Worm (Caenorhabditis elegans): ENCODE results near the gene T04C9.1.

The T04C9.1 gene

ce11 chrIII:5964058-5964632 is 28.9 kb upstream of the T04C9.1 start:
- no peak for TF ChIP-seq unc-62 (GFP tag; optimal IDR thresholded peaks at IDR 0.05)

ce11 chrIII:5965368-5965767 is 27.6 kb upstream of the T04C9.1 start:
- no peak for TF ChIP-seq unc-62 (GFP tag; optimal IDR thresholded peaks at IDR 0.05)

ce11 chrIII:5965839-5966463 is 27.1 kb upstream of the T04C9.1 start, which contains the start of gene dct-6:
Gene dct-6 (plus strand): TSS chrIII:5966413.
- no peak for TF ChIP-seq unc-62 (GFP tag; optimal IDR thresholded peaks at IDR 0.05)

ce11 chrIII:5967640-5968039 is 25.4 kb upstream of the T04C9.1 start:
- no peak for TF ChIP-seq unc-62 (GFP tag; optimal IDR thresholded peaks at IDR 0.05)

- TF ChIP-seq unc-62 (GFP tag; optimal IDR thresholded peaks at IDR 0.05): no peak
Measured at ce11 chrIII:5975005-5975730, 17.8 kb upstream of the T04C9.1 start, which contains the start of gene mlp-1. Gene mlp-1 (minus strand): TSS chrIII:5975055.

- no peak for TF ChIP-seq unc-62 (GFP tag; optimal IDR thresholded peaks at IDR 0.05)
Measured at ce11 chrIII:5976021-5976420, 17.0 kb upstream of the T04C9.1 start.

- TF ChIP-seq unc-62 (GFP tag; optimal IDR thresholded peaks at IDR 0.05): no peak
Measured at ce11 chrIII:5980274-5980918, 12.6 kb upstream of the T04C9.1 start.

- TF ChIP-seq unc-62 (GFP tag; optimal IDR thresholded peaks at IDR 0.05): no peak
Measured at ce11 chrIII:5981407-5981806, 11.6 kb upstream of the T04C9.1 start.

- TF ChIP-seq unc-62 (GFP tag; optimal IDR thresholded peaks at IDR 0.05): no peak
Measured at ce11 chrIII:5982026-5982425, 11.0 kb upstream of the T04C9.1 start, which contains the start of gene frm-2. Gene frm-2 (minus strand): TSS chrIII:5982126.

- no peak for TF ChIP-seq unc-62 (GFP tag; optimal IDR thresholded peaks at IDR 0.05)
Measured at ce11 chrIII:5982753-5983390, 10.1 kb upstream of the T04C9.1 start.

- no peak for TF ChIP-seq unc-62 (GFP tag; optimal IDR thresholded peaks at IDR 0.05)
Measured at ce11 chrIII:5985340-5985739, 7.7 kb upstream of the T04C9.1 start, which contains the start of gene T04C9.3. Gene T04C9.3 (plus strand): TSS chrIII:5985640.

ce11 chrIII:5988010-5988409 is 5.0 kb upstream of the T04C9.1 start:
- TF ChIP-seq unc-62 (GFP tag; optimal IDR thresholded peaks at IDR 0.05): no peak

- no peak for TF ChIP-seq unc-62 (GFP tag; optimal IDR thresholded peaks at IDR 0.05)
Measured at ce11 chrIII:5988461-5988860, 4.6 kb upstream of the T04C9.1 start.

ce11 chrIII:5988991-5989726 is 3.9 kb upstream of the T04C9.1 start:
- no peak for TF ChIP-seq unc-62 (GFP tag; optimal IDR thresholded peaks at IDR 0.05)

- TF ChIP-seq unc-62 (GFP tag; optimal IDR thresholded peaks at IDR 0.05): no peak
Measured at ce11 chrIII:5990090-5990489, 2.9 kb upstream of the T04C9.1 start.

Measured in whole organism, dauer.